Worm (Caenorhabditis elegans): ENCODE measurements around the gene srw-130.

- no peak for TF ChIP-seq ama-1 (optimal IDR thresholded peaks at IDR 0.05)
- TF ChIP-seq duxl-1 (tag; optimal IDR thresholded peaks at IDR 0.05; ENCODE audit: poor library complexity): no peak
- no peak for TF ChIP-seq snpc-4 (tag; optimal IDR thresholded peaks at IDR 0.05)
- no peak for TF ChIP-seq F37D6.2 (tag; optimal IDR thresholded peaks at IDR 0.05)
- TF ChIP-seq ztf-7 (tag; optimal IDR thresholded peaks at IDR 0.05): no peak
These were observed 43.0 kb downstream of the srw-130 start for ce11 chrV:3505745-3506144.

Data from whole organism, L4 larva.